Fruit fly (Drosophila melanogaster): ENCODE data around the gene CG14810.

DNA sequence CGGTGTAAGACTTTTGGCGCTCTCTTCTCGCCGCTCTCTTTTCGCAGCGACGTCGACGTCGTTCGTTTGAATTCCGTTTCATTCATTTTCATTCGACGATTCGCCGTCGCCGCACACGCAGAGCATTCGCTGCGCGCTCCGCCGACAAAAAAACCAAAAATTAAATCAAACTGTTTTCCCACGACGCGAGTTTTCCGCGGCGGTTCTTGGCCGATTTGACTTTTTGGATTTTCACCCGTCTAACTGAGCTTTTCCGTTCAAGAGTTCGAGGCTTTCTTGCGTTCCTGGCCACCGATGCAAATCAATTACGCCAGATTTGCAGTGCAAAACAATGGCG is 11.0 kb upstream of the CG14810 start:
- TF ChIP-seq Rfx (GFP tag; IDR thresholded peaks at IDR 0.05) (no peak), Bteb2 (GFP tag; optimal IDR thresholded peaks at IDR 0.05) (no peak)

Measured in whole organism, embryonic.